Fruit fly (Drosophila melanogaster) whole organism: ENCODE results near the gene sqz.

Experiments
- CG8478 ChIP-seq: fragments of >200 bp; optimal IDR thresholded peaks from 2 replicates; lab custom pipeline; 2018; ENCODE audit warnings: inconsistent platforms
- usp ChIP-seq: fragments of >200 bp; optimal IDR thresholded peaks from 2 replicates; lab custom pipeline; 2017; ENCODE audit warnings: missing biosample characterization, missing genetic modification characterization, mixed read lengths

DNA sequence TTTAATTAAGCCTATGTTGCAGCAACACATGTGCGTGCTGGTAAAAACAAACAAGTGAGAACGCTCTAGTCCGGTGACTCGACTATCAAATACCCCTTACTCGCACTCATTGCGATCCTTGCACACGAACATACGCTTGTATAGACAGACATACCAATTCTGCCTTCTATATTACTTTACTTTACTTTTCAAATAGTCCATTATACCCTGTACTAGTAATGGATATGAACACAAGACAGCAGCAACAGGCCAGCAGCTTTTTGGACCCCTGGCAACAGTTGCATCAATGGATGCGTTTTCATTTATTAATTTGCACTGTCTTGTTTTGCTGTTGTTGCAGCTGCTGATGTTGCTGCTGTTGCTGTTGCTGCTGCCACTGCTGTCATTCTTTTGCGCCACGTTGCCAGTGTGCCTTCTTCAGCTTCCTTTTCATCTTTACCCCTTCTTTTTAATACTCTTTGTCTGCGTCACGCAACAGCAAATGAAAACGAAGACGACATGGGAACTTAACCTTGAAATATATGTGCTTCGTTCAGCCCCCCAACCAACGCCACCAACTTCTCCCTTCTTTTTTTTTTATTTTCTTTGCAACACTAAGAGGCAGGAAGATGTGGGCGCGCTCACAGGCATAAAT is 45.4 kb upstream of the sqz start:
- TF ChIP-seq CG8478 (lab: Kevin White, UChicago) = no peak
- no peak for TF ChIP-seq usp (GFP tag; lab: Kevin White, UChicago)
